Worm (Caenorhabditis elegans): ENCODE measurements around the gene str-252.

DNA sequence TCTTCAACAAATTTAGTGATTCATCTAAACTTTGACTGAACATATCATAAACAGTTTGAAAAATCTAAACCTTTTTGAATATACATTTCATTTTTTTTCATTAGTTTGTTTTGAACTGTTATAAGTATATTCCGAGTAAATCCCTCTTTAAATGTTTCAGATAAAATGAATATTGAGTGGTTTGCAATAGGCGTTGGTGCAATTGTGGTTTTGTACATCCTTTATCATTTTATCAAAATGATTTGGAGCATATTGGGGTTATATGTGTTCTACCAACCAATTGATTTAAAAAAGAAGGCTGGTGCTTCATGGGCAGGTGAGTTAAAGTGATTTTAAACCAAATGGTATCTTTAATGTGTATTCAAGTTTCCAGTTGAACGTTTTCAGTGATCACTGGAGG is 11.8 kb upstream of the str-252 start, which contains the start of gene stdh-3:
- TF ChIP-seq him-1 (tag; optimal IDR thresholded peaks at IDR 0.05), result no peak
- no peak for TF ChIP-seq dao-5 (tag; optimal IDR thresholded peaks at IDR 0.05)
